Fruit fly (Drosophila melanogaster) whole organism, embryonic: ENCODE measurements around the gene CG15034.

Source experiments
- Aef1 ChIP-seq: fragments of 200-800 bp; sonication (Bioruptor generic); IDR thresholded peaks from 3 replicates; pipeline ENCODE4 v1.3.6; 2022; ENCODE audit warnings: missing biosample characterization, missing genetic modification characterization
- Atf-2 ChIP-seq: fragments of 200-800 bp; sonication (Bioruptor generic); optimal IDR thresholded peaks from 2 replicates; lab custom pipeline; 2016; ENCODE audit warnings: missing biosample characterization, missing genetic modification characterization
- Bdp1 ChIP-seq: fragments of 200-800 bp; sonication (Bioruptor generic); optimal IDR thresholded peaks from 3 replicates; lab custom pipeline; 2016; ENCODE audit warnings: missing biosample characterization, missing genetic modification characterization
- CG10321 ChIP-seq: fragments of 200-800 bp; sonication (Bioruptor generic); IDR thresholded peaks from 2 replicates; pipeline ENCODE4 v1.3.6; 2022; ENCODE audit warnings: missing biosample characterization, missing genetic modification characterization
- CG10431 ChIP-seq: fragments of 200-800 bp; sonication (Bioruptor generic); optimal IDR thresholded peaks from 3 replicates; lab custom pipeline; 2018; ENCODE audit warnings: missing biosample characterization, mild to moderate bottlenecking, missing genetic modification characterization
- CG10543 ChIP-seq: fragments of 200-800 bp; sonication (Bioruptor generic); optimal IDR thresholded peaks from 3 replicates; lab custom pipeline; 2017; ENCODE audit warnings: missing biosample characterization, mild to moderate bottlenecking, missing genetic modification characterization, moderate library complexity
- CG10565 ChIP-seq: fragments of 200-800 bp; sonication (Bioruptor generic); optimal IDR thresholded peaks from 3 replicates; lab custom pipeline; 2016; ENCODE audit warnings: missing biosample characterization, mild to moderate bottlenecking, missing genetic modification characterization
- CG11093 ChIP-seq: fragments of 200-800 bp; sonication (Bioruptor generic); IDR thresholded peaks from 3 replicates; pipeline ENCODE4 v1.3.6; 2022; ENCODE audit warnings: missing biosample characterization, missing genetic modification characterization
- CG11695 ChIP-seq: fragments of 200-800 bp; sonication (Bioruptor generic); IDR thresholded peaks from 3 replicates; pipeline ENCODE4 v1.3.6; 2022; ENCODE audit warnings: missing biosample characterization, missing genetic modification characterization
- CG12104 ChIP-seq: fragments of 200-800 bp; sonication (Bioruptor generic); optimal IDR thresholded peaks from 3 replicates; lab custom pipeline; 2016; ENCODE audit warnings: missing biosample characterization, missing genetic modification characterization
- CG12942 ChIP-seq: fragments of 200-800 bp; sonication (Bioruptor generic); optimal IDR thresholded peaks from 3 replicates; lab custom pipeline; 2016; ENCODE audit warnings: missing biosample characterization, missing genetic modification characterization
- CG14014 ChIP-seq: fragments of 200-800 bp; sonication (Bioruptor generic); IDR thresholded peaks from 2 replicates; pipeline ENCODE4 v1.3.6; 2022; ENCODE audit warnings: missing biosample characterization, missing genetic modification characterization
- CG14441 ChIP-seq: fragments of 200-800 bp; sonication (Bioruptor generic); IDR thresholded peaks from 2 replicates; pipeline ENCODE4 v1.3.6; 2022; ENCODE audit warnings: missing biosample characterization, missing genetic modification characterization
- CG16863 ChIP-seq: fragments of 200-800 bp; sonication (Bioruptor generic); optimal IDR thresholded peaks from 3 replicates; lab custom pipeline; 2016; ENCODE audit warnings: missing biosample characterization, missing genetic modification characterization
- CG2129 ChIP-seq: fragments of 200-800 bp; sonication (Bioruptor generic); IDR thresholded peaks from 2 replicates; pipeline ENCODE4 v1.3.6; 2022; ENCODE audit warnings: missing biosample characterization, missing genetic modification characterization; ENCODE audit not compliant: partially characterized antibody
- CG2875 ChIP-seq: fragments of 200-800 bp; sonication (Bioruptor generic); optimal IDR thresholded peaks from 2 replicates; lab custom pipeline; 2017; ENCODE audit warnings: missing biosample characterization, mild to moderate bottlenecking, missing genetic modification characterization, missing genetic modification reagents
- CG3726 ChIP-seq: fragments of 200-800 bp; sonication (Bioruptor generic); IDR thresholded peaks from 3 replicates; pipeline ENCODE4, ENCODE4 v1.3.6; 2022; ENCODE audit warnings: missing biosample characterization, missing genetic modification characterization
- CG7786 ChIP-seq: fragments of 200-800 bp; sonication (Bioruptor generic); optimal IDR thresholded peaks from 2 replicates; lab custom pipeline; 2016; ENCODE audit warnings: missing biosample characterization, missing genetic modification characterization
- CG9437 ChIP-seq: fragments of 200-800 bp; sonication (Bioruptor generic); optimal IDR thresholded peaks from 2 replicates; lab custom pipeline; 2018; ENCODE audit warnings: missing biosample characterization, mild to moderate bottlenecking, missing genetic modification characterization
- CG9797 ChIP-seq: fragments of 200-800 bp; sonication (Bioruptor generic); optimal IDR thresholded peaks from 3 replicates; lab custom pipeline; 2018; ENCODE audit warnings: missing biosample characterization, mild to moderate bottlenecking, missing genetic modification characterization
- CHES-1-like ChIP-seq: fragments of 200-800 bp; sonication (Bioruptor generic); optimal IDR thresholded peaks from 2 replicates; lab custom pipeline; 2016; ENCODE audit warnings: missing biosample characterization, missing genetic modification characterization
- Dref ChIP-seq: fragments of 200-800 bp; sonication (Bioruptor generic); IDR thresholded peaks from 2 replicates; pipeline ENCODE4 v1.3.6; 2022; ENCODE audit warnings: missing biosample characterization, missing genetic modification characterization
- ERR ChIP-seq: fragments of 200-800 bp; sonication (Bioruptor generic); optimal IDR thresholded peaks from 2 replicates; lab custom pipeline; 2016; ENCODE audit warnings: missing biosample characterization, missing genetic modification characterization
- Eip74EF ChIP-seq, 2 experiments: fragments of 200-800 bp in 1 of 2; fragments of >200 bp in 1 of 2; sonication (Bioruptor generic) in 1 of 2; optimal IDR thresholded peaks; 2 replicates each; lab custom pipeline; 2017 to 2019; ENCODE audit warnings: missing biosample characterization in 2 of 2, missing genetic modification characterization in 2 of 2, mild to moderate bottlenecking in 1 of 2, moderate library complexity in 1 of 2
- Ets97D ChIP-seq: fragments of 200-800 bp; sonication (Bioruptor generic); optimal IDR thresholded peaks from 3 replicates; lab custom pipeline; 2016; ENCODE audit warnings: missing biosample characterization, missing genetic modification characterization
- Fer3 ChIP-seq: fragments of 200-800 bp; sonication (Bioruptor generic); optimal IDR thresholded peaks from 2 replicates; lab custom pipeline; 2018; ENCODE audit warnings: missing biosample characterization, mild to moderate bottlenecking, missing genetic modification characterization, moderate library complexity
- Hr51 ChIP-seq, 2 experiments: fragments of 200-800 bp; sonication (Bioruptor generic); optimal IDR thresholded peaks; 2 replicates in 1 of 2; 3 replicates in 1 of 2; lab custom pipeline; 2016 to 2018; ENCODE audit warnings: missing biosample characterization in 2 of 2, missing genetic modification characterization in 2 of 2, mild to moderate bottlenecking in 1 of 2, moderate library complexity in 1 of 2
- Jarid2 ChIP-seq: fragments of 200-800 bp; sonication (Bioruptor generic); optimal IDR thresholded peaks from 3 replicates; lab custom pipeline; 2017; ENCODE audit warnings: mild to moderate bottlenecking, missing biosample characterization, missing genetic modification reagents, missing genetic modification characterization
- Lhr ChIP-seq: fragments of 200-800 bp; sonication (Bioruptor generic); optimal IDR thresholded peaks from 3 replicates; lab custom pipeline; 2017; ENCODE audit warnings: mild to moderate bottlenecking, missing biosample characterization, missing genetic modification reagents, missing genetic modification characterization
- MTF-1 ChIP-seq: fragments of 200-800 bp; sonication (Bioruptor generic); optimal IDR thresholded peaks from 2 replicates; lab custom pipeline; 2018; ENCODE audit warnings: missing biosample characterization, mild to moderate bottlenecking, missing genetic modification characterization, borderline replicate concordance
- Mes4 ChIP-seq: fragments of 200-800 bp; sonication (Bioruptor generic); optimal IDR thresholded peaks from 2 replicates; lab custom pipeline; 2016; ENCODE audit warnings: missing biosample characterization, missing genetic modification characterization
- Nf-YB ChIP-seq: fragments of 200-800 bp; sonication (Bioruptor generic); optimal IDR thresholded peaks from 3 replicates; lab custom pipeline; 2019; ENCODE audit warnings: missing biosample characterization, mild to moderate bottlenecking, missing genetic modification characterization, moderate library complexity
- Sry-δ ChIP-seq: fragments of 200-800 bp; sonication (Bioruptor generic); optimal IDR thresholded peaks from 2 replicates; lab custom pipeline; 2016; ENCODE audit warnings: missing biosample characterization, missing genetic modification characterization
- Trl ChIP-seq, 3 experiments: fragments of >200 bp in 2 of 3; fragments of 200-800 bp in 1 of 3; sonication (Bioruptor generic) in 1 of 3; optimal IDR thresholded peaks; 2 replicates in 1 of 3; 3 replicates in 2 of 3; lab custom pipeline; 2016 to 2017; ENCODE audit warnings: missing biosample characterization in 1 of 3, missing genetic modification characterization in 1 of 3
- Xrp1 ChIP-seq: fragments of 200-800 bp; sonication (Bioruptor generic); IDR thresholded peaks from 2 replicates; pipeline ENCODE4 v1.3.6; 2022; ENCODE audit warnings: missing biosample characterization, missing genetic modification characterization
- corto ChIP-seq: fragments of 200-800 bp; sonication (Bioruptor generic); optimal IDR thresholded peaks from 2 replicates; lab custom pipeline; 2016; ENCODE audit warnings: missing biosample characterization, mild to moderate bottlenecking, missing genetic modification characterization, moderate library complexity
- dysf ChIP-seq: fragments of 200-800 bp; sonication (Bioruptor generic); IDR thresholded peaks from 3 replicates; pipeline ENCODE4 v1.3.6; 2022; ENCODE audit warnings: missing biosample characterization, missing genetic modification characterization
- esg ChIP-seq: fragments of 200-800 bp; sonication (Bioruptor generic); conservative IDR thresholded peaks from 2 replicates; pipeline ENCODE4 v1.3.6; 2022; ENCODE audit warnings: missing biosample characterization, missing genetic modification characterization
- insv ChIP-seq, 2 experiments: fragments of 200-800 bp; sonication (Bioruptor generic); optimal IDR thresholded peaks; 3 replicates each; lab custom pipeline; 2016 to 2018; ENCODE audit warnings: missing biosample characterization in 2 of 2, missing genetic modification characterization in 2 of 2
- klu ChIP-seq: fragments of 200-800 bp; sonication (Bioruptor generic); IDR thresholded peaks from 2 replicates; pipeline ENCODE4 v1.3.6; 2022; ENCODE audit warnings: missing biosample characterization, missing genetic modification characterization
- lab ChIP-seq: fragments of 200-800 bp; sonication (Bioruptor generic); optimal IDR thresholded peaks from 3 replicates; lab custom pipeline; 2017; ENCODE audit warnings: missing biosample characterization, missing genetic modification characterization, mild to moderate bottlenecking, moderate library complexity, missing genetic modification reagents
- luna ChIP-seq: fragments of 200-800 bp; sonication (Bioruptor generic); optimal IDR thresholded peaks from 2 replicates; lab custom pipeline; 2016; ENCODE audit warnings: missing biosample characterization, missing genetic modification characterization
- oc ChIP-seq: fragments of 200-800 bp; sonication (Bioruptor generic); optimal IDR thresholded peaks from 2 replicates; lab custom pipeline; 2018; ENCODE audit warnings: missing biosample characterization, mild to moderate bottlenecking, missing genetic modification characterization, moderate library complexity
- peb ChIP-seq: fragments of 200-800 bp; sonication (Bioruptor generic); IDR thresholded peaks from 2 replicates; pipeline ENCODE4 v1.3.6; 2022; ENCODE audit warnings: missing biosample characterization, missing genetic modification characterization
- pros ChIP-seq: fragments of 200-800 bp; sonication (Bioruptor generic); optimal IDR thresholded peaks from 3 replicates; lab custom pipeline; 2019; ENCODE audit warnings: missing biosample characterization, mild to moderate bottlenecking, missing genetic modification characterization, moderate library complexity
- run ChIP-seq: fragments of 200-800 bp; sonication (Bioruptor generic); optimal IDR thresholded peaks from 3 replicates; lab custom pipeline; 2018; ENCODE audit warnings: missing biosample characterization, mild to moderate bottlenecking, missing genetic modification characterization
- sd ChIP-seq: fragments of 200-800 bp; sonication (Bioruptor generic); optimal IDR thresholded peaks from 3 replicates; lab custom pipeline; 2018; ENCODE audit warnings: missing biosample characterization, mild to moderate bottlenecking, missing genetic modification characterization, moderate library complexity
- so ChIP-seq: fragments of 200-800 bp; sonication (Bioruptor generic); IDR thresholded peaks from 3 replicates; pipeline ENCODE4 v1.3.6; 2022; ENCODE audit warnings: missing biosample characterization, missing genetic modification characterization
- twi ChIP-seq: fragments of 200-800 bp; optimal IDR thresholded peaks from 2 replicates; lab custom pipeline; 2019; ENCODE audit warnings: missing biosample characterization, mild to moderate bottlenecking, missing genetic modification characterization, moderate library complexity
- wek ChIP-seq: fragments of 200-800 bp; sonication (Bioruptor generic); optimal IDR thresholded peaks from 3 replicates; lab custom pipeline; 2018; ENCODE audit warnings: missing biosample characterization, mild to moderate bottlenecking, missing genetic modification characterization, moderate library complexity

The CG15034 gene

DNA sequence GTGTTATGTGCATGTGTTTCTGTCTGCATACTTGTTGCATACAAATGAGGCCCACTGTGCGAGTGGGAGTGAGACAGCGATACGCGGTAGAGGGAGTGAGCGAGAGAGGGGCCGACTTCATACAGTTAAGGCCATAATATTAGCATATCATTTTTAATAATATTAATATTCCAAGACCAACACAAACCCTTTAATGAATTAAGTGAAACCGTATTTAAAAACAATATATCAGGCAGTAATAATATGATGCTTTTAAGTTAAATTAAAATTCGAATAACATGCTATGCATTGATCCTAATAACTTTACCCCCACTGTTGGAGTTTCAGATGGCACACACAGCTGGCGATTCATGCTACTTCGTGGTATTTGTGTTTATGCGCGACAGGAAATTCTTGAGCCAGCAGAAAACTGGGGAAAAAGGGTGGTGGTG is 22.5 kb downstream of the CG15034 start (continued):
- TF ChIP-seq CG11695 (peak; percentile 97), CG11093 (GFP tag; lab: Robert Waterston, UW) (peak; percentile 89), peb (peak; percentile 87), CG12942 (GFP tag; lab: Kevin White, UChicago) (peak; percentile 87), Aef1 (GFP tag; lab: Robert Waterston, UW) (peak; percentile 91), dysf (GFP tag; lab: Robert Waterston, UW) (peak; percentile 97), Sry-δ (peak; percentile 28), CG10565 (peak; percentile 80), CG2875 (GFP tag; lab: Kevin White, UChicago) (peak; percentile 96), corto (GFP tag; lab: Kevin White, UChicago) (peak; percentile 85), Mes4 (GFP tag; lab: Kevin White, UChicago) (peak; percentile 76), klu (peak; percentile 87), so (GFP tag; lab: Robert Waterston, UW) (peak; percentile 96), Dref (GFP tag; lab: Robert Waterston, UW) (peak; percentile 31), sd (tag; lab: Kevin White, UChicago) (peak; percentile 94), CG10543 (GFP tag; lab: Kevin White, UChicago) (peak; percentile 88), CG2129 (no peak), Trl (optimal IDR thresholded peaks at IDR 0.05; lab: Kevin White, UChicago) (no peak), Trl (GFP tag; optimal IDR thresholded peaks at IDR 0.05; lab: Kevin White, UChicago) (peak; percentile 74), CG12104 (GFP tag; lab: Kevin White, UChicago) (peak; percentile 95), Hr51 (GFP tag; optimal IDR thresholded peaks at IDR 0.05; lab: Kevin White, UChicago) (peak; percentile 82 to 98), wek (GFP tag; lab: Kevin White, UChicago) (peak; percentile 83), run (tag; lab: Kevin White, UChicago) (peak; percentile 96), CG10431 (GFP tag; lab: Kevin White, UChicago) (peak; percentile 94), CHES-1-like (peak; percentile 38), Bdp1 (GFP tag; lab: Kevin White, UChicago) (peak; percentile 59), ERR (peak; percentile 14), Fer3 (peak; percentile 95), Ets97D (GFP tag; lab: Kevin White, UChicago) (peak; percentile 67), MTF-1 (GFP tag; lab: Kevin White, UChicago) (peak; percentile 95), CG16863 (GFP tag; lab: Kevin White, UChicago) (peak; percentile 79), Eip74EF (GFP tag; optimal IDR thresholded peaks at IDR 0.05; lab: Kevin White, UChicago) (peak in 1 of 2 experiments; percentile 98), pros (GFP tag; lab: Kevin White, UChicago) (peak; percentile 81), CG10321 (GFP tag; lab: Robert Waterston, UW) (peak; percentile 79), Jarid2 (GFP tag; lab: Kevin White, UChicago) (peak; percentile 81), Xrp1 (GFP tag; lab: Robert Waterston, UW) (peak; percentile 99), CG9437 (GFP tag; lab: Kevin White, UChicago) (peak; percentile 91), twi (tag; lab: Kevin White, UChicago) (peak; percentile 96), luna (GFP tag; lab: Kevin White, UChicago) (peak; percentile 17), insv (GFP tag; optimal IDR thresholded peaks at IDR 0.05; lab: Kevin White, UChicago) (peak in 1 of 2 experiments; percentile 75), CG7786 (GFP tag; lab: Kevin White, UChicago) (peak; percentile 68), CG9797 (GFP tag; lab: Kevin White, UChicago) (peak; percentile 51), Atf-2 (GFP tag; lab: Kevin White, UChicago) (peak; percentile 70), CG14441 (GFP tag; lab: Robert Waterston, UW) (peak; percentile 92), esg (GFP tag; lab: Robert Waterston, UW) (peak; percentile 95), lab (GFP tag; lab: Kevin White, UChicago) (peak; percentile 97), CG14014 (GFP tag; lab: Robert Waterston, UW) (peak; percentile 92), Lhr (GFP tag; lab: Kevin White, UChicago) (peak; percentile 96), Nf-YB (peak; percentile 86), CG3726 (GFP tag; lab: Robert Waterston, UW) (peak; percentile 91), oc (tag; lab: Kevin White, UChicago) (peak; percentile 98)
